Fruit fly (Drosophila melanogaster) whole organism, embryonic: ENCODE results near the gene CG15877.
A peak's percentile ranks its signal among the peaks of the same experiment; 100 is the strongest.

Source experiments
- Awh ChIP-seq: fragments of 200-800 bp; sonication (Bioruptor generic); IDR thresholded peaks from 2 replicates; pipeline ENCODE4, ENCODE4 v1.3.6; 2022; ENCODE audit warnings: missing biosample characterization, missing genetic modification characterization
- BEAF-32 ChIP-seq: fragments of 200-800 bp; sonication (Bioruptor generic); optimal IDR thresholded peaks from 3 replicates; lab custom pipeline; 2017; ENCODE audit warnings: missing biosample characterization, missing genetic modification characterization, mild to moderate bottlenecking, moderate library complexity, missing genetic modification reagents
- Bgb ChIP-seq: fragments of 200-800 bp; sonication (Bioruptor generic); IDR thresholded peaks from 2 replicates; pipeline ENCODE4 v1.3.6; 2022; ENCODE audit warnings: missing biosample characterization, missing genetic modification characterization; ENCODE audit not compliant: partially characterized antibody
- CG10209 ChIP-seq: fragments of 200-800 bp; sonication (Bioruptor generic); optimal IDR thresholded peaks from 3 replicates; lab custom pipeline; 2017; ENCODE audit warnings: missing biosample characterization, mild to moderate bottlenecking, missing genetic modification characterization, missing genetic modification reagents
- CG11085 ChIP-seq: fragments of 200-800 bp; sonication (Bioruptor generic); IDR thresholded peaks from 2 replicates; pipeline ENCODE4 v1.3.6; 2022; ENCODE audit warnings: missing biosample characterization, missing genetic modification characterization
- CG11504 ChIP-seq: fragments of 200-800 bp; sonication (Bioruptor generic); optimal IDR thresholded peaks from 3 replicates; lab custom pipeline; 2019; ENCODE audit warnings: missing biosample characterization, mild to moderate bottlenecking, missing genetic modification characterization, moderate library complexity
- CG12299 ChIP-seq: fragments of 200-800 bp; sonication (Bioruptor generic); optimal IDR thresholded peaks from 2 replicates; lab custom pipeline; 2018; ENCODE audit warnings: missing biosample characterization, mild to moderate bottlenecking, missing genetic modification characterization
- CG12659 ChIP-seq: fragments of 200-800 bp; sonication (Bioruptor generic); optimal IDR thresholded peaks from 3 replicates; lab custom pipeline; 2017; ENCODE audit warnings: mild to moderate bottlenecking, missing biosample characterization, missing genetic modification reagents, missing genetic modification characterization
- CG13894 ChIP-seq: fragments of 200-800 bp; sonication (Bioruptor generic); optimal IDR thresholded peaks from 3 replicates; lab custom pipeline; 2018; ENCODE audit warnings: missing biosample characterization, mild to moderate bottlenecking, missing genetic modification characterization, moderate library complexity
- CG14710 ChIP-seq: fragments of 200-800 bp; sonication (Bioruptor generic); optimal IDR thresholded peaks from 3 replicates; lab custom pipeline; 2019; ENCODE audit warnings: missing biosample characterization, mild to moderate bottlenecking, missing genetic modification characterization, moderate library complexity
- CG15479 ChIP-seq: fragments of 200-800 bp; sonication (Bioruptor generic); optimal IDR thresholded peaks from 3 replicates; lab custom pipeline; 2019; ENCODE audit warnings: missing biosample characterization, mild to moderate bottlenecking, missing genetic modification characterization, moderate library complexity
- CG15696 ChIP-seq: fragments of 200-800 bp; sonication (Bioruptor generic); optimal IDR thresholded peaks from 2 replicates; lab custom pipeline; 2019; ENCODE audit warnings: missing biosample characterization, mild to moderate bottlenecking, missing genetic modification characterization, moderate library complexity
- CG17568 ChIP-seq: fragments of 200-800 bp; sonication (Bioruptor generic); optimal IDR thresholded peaks from 2 replicates; lab custom pipeline; 2018; ENCODE audit warnings: missing biosample characterization, mild to moderate bottlenecking, missing genetic modification characterization, moderate library complexity
- CG18476 ChIP-seq: fragments of 200-800 bp; sonication (Bioruptor generic); optimal IDR thresholded peaks from 2 replicates; lab custom pipeline; 2016; ENCODE audit warnings: missing biosample characterization, mild to moderate bottlenecking, missing genetic modification characterization
- CG2199 ChIP-seq: fragments of 200-800 bp; sonication (Bioruptor generic); IDR thresholded peaks from 3 replicates; pipeline ENCODE4 v1.3.6; 2022; ENCODE audit warnings: missing biosample characterization, missing genetic modification characterization
- CG32532 ChIP-seq: fragments of 200-800 bp; sonication (Bioruptor generic); IDR thresholded peaks from 2 replicates; pipeline ENCODE4 v1.3.6; 2022; ENCODE audit warnings: missing biosample characterization, missing genetic modification characterization
- CG3995 ChIP-seq: fragments of 200-800 bp; sonication (Bioruptor generic); optimal IDR thresholded peaks from 3 replicates; lab custom pipeline; 2016; ENCODE audit warnings: missing biosample characterization, missing genetic modification characterization
- CG42726 ChIP-seq: fragments of 200-800 bp; sonication (Bioruptor generic); IDR thresholded peaks from 2 replicates; pipeline ENCODE4 v1.3.6; 2022; ENCODE audit warnings: missing biosample characterization, missing genetic modification characterization; ENCODE audit not compliant: partially characterized antibody
- CG5180 ChIP-seq: fragments of 200-800 bp; sonication (Bioruptor generic); optimal IDR thresholded peaks from 3 replicates; lab custom pipeline; 2017; ENCODE audit warnings: missing biosample characterization, missing genetic modification characterization, mild to moderate bottlenecking, moderate library complexity, missing genetic modification reagents
- CG6683 ChIP-seq: fragments of 200-800 bp; sonication (Bioruptor generic); optimal IDR thresholded peaks from 2 replicates; lab custom pipeline; 2017; ENCODE audit warnings: missing biosample characterization, mild to moderate bottlenecking, missing genetic modification characterization, missing genetic modification reagents
- CG7963 ChIP-seq: fragments of 200-800 bp; sonication (Bioruptor generic); IDR thresholded peaks from 3 replicates; pipeline ENCODE4 v1.3.6; 2022; ENCODE audit warnings: missing biosample characterization, missing genetic modification characterization; ENCODE audit not compliant: partially characterized antibody
- CG7987 ChIP-seq: fragments of 200-800 bp; sonication (Bioruptor generic); optimal IDR thresholded peaks from 2 replicates; lab custom pipeline; 2018; ENCODE audit warnings: missing biosample characterization, mild to moderate bottlenecking, missing genetic modification characterization, moderate library complexity
- Dek ChIP-seq: fragments of 200-800 bp; sonication (Bioruptor generic); optimal IDR thresholded peaks from 3 replicates; lab custom pipeline; 2019; ENCODE audit warnings: missing biosample characterization, mild to moderate bottlenecking, missing genetic modification characterization, moderate library complexity
- Dip2 ChIP-seq: fragments of 200-800 bp; sonication (Bioruptor generic); IDR thresholded peaks from 2 replicates; pipeline ENCODE4 v1.3.6; 2022; ENCODE audit warnings: missing biosample characterization, missing genetic modification characterization
- Ets65A ChIP-seq: fragments of 200-800 bp; sonication (Bioruptor generic); peaks from one replicate; lab custom pipeline; 2016; ENCODE audit warnings: missing biosample characterization, missing genetic modification characterization
- Fer1 ChIP-seq: fragments of 200-800 bp; sonication (Bioruptor generic); optimal IDR thresholded peaks from 2 replicates; lab custom pipeline; 2017; ENCODE audit warnings: missing biosample characterization, mild to moderate bottlenecking, missing genetic modification characterization
- HmgZ ChIP-seq: fragments of 200-800 bp; sonication (Bioruptor generic); optimal IDR thresholded peaks from 2 replicates; lab custom pipeline; 2018; ENCODE audit warnings: missing biosample characterization, mild to moderate bottlenecking, missing genetic modification characterization
- Hsf ChIP-seq: fragments of 200-800 bp; sonication (Bioruptor generic); optimal IDR thresholded peaks from 3 replicates; lab custom pipeline; 2016; ENCODE audit warnings: missing biosample characterization, missing genetic modification characterization
- Jarid2 ChIP-seq: fragments of 200-800 bp; sonication (Bioruptor generic); optimal IDR thresholded peaks from 3 replicates; lab custom pipeline; 2017; ENCODE audit warnings: mild to moderate bottlenecking, missing biosample characterization, missing genetic modification reagents, missing genetic modification characterization
- Med ChIP-seq: fragments of 200-800 bp; sonication (Bioruptor generic); peaks from one replicate; lab custom pipeline; 2016; ENCODE audit warnings: missing biosample characterization, missing genetic modification characterization, mild to moderate bottlenecking, inconsistent platforms, moderate library complexity
- Rfx ChIP-seq: fragments of 200-800 bp; sonication (Bioruptor generic); IDR thresholded peaks from 2 replicates; pipeline ENCODE4 v1.3.6; 2022; ENCODE audit warnings: missing biosample characterization, missing genetic modification characterization
- Side ChIP-seq: fragments of 200-800 bp; sonication (Bioruptor generic); optimal IDR thresholded peaks from 2 replicates; lab custom pipeline; 2016; ENCODE audit warnings: missing biosample characterization, missing genetic modification characterization
- Six4 ChIP-seq: fragments of 200-800 bp; sonication (Bioruptor generic); optimal IDR thresholded peaks from 2 replicates; lab custom pipeline; 2016; ENCODE audit warnings: missing biosample characterization, missing genetic modification characterization
- abd-A ChIP-seq: fragments of 200-800 bp; sonication (Bioruptor generic); optimal IDR thresholded peaks from 3 replicates; lab custom pipeline; 2019; ENCODE audit warnings: missing biosample characterization, mild to moderate bottlenecking, missing genetic modification characterization, moderate library complexity
- amos ChIP-seq: fragments of 200-800 bp; sonication (Bioruptor generic); IDR thresholded peaks from 2 replicates; pipeline ENCODE4 v1.3.6; 2022; ENCODE audit warnings: missing biosample characterization, missing genetic modification characterization; ENCODE audit not compliant: partially characterized antibody
- gfzf ChIP-seq: fragments of 200-800 bp; sonication (Bioruptor generic); optimal IDR thresholded peaks from 2 replicates; lab custom pipeline; 2016; ENCODE audit warnings: missing biosample characterization, mild to moderate bottlenecking, missing genetic modification characterization, moderate library complexity
- gro ChIP-seq: fragments of 200-800 bp; sonication (Bioruptor generic); optimal IDR thresholded peaks from 2 replicates; lab custom pipeline; 2016; ENCODE audit warnings: missing biosample characterization, missing genetic modification characterization
- knrl ChIP-seq: fragments of 200-800 bp; sonication (Bioruptor generic); IDR thresholded peaks from 3 replicates; pipeline ENCODE4 v1.3.6; 2022; ENCODE audit warnings: missing biosample characterization, missing genetic modification characterization; ENCODE audit not compliant: partially characterized antibody
- phol ChIP-seq: fragments of 200-800 bp; sonication (Bioruptor generic); optimal IDR thresholded peaks from 3 replicates; lab custom pipeline; 2018; ENCODE audit warnings: missing biosample characterization, mild to moderate bottlenecking, missing genetic modification characterization, moderate library complexity
- pita ChIP-seq: fragments of 200-800 bp; sonication (Bioruptor generic); optimal IDR thresholded peaks from 2 replicates; lab custom pipeline; 2017; ENCODE audit warnings: missing biosample characterization, mild to moderate bottlenecking, missing genetic modification characterization
- shn ChIP-seq: fragments of 200-800 bp; sonication (Bioruptor generic); optimal IDR thresholded peaks from 3 replicates; lab custom pipeline; 2016; ENCODE audit warnings: missing biosample characterization, missing genetic modification characterization
- stwl ChIP-seq: fragments of 200-800 bp; sonication (Bioruptor generic); optimal IDR thresholded peaks from 3 replicates; lab custom pipeline; 2018; ENCODE audit warnings: missing biosample characterization, mild to moderate bottlenecking, missing genetic modification characterization, moderate library complexity
- sug ChIP-seq: fragments of 200-800 bp; optimal IDR thresholded peaks from 2 replicates; lab custom pipeline; 2019; ENCODE audit warnings: missing biosample characterization, mild to moderate bottlenecking, missing genetic modification characterization, moderate library complexity
- unc-4 ChIP-seq: fragments of 200-800 bp; sonication (Bioruptor generic); IDR thresholded peaks from 2 replicates; pipeline ENCODE4 v1.3.6; 2022; ENCODE audit warnings: missing biosample characterization, missing genetic modification characterization; ENCODE audit not compliant: partially characterized antibody
- zen ChIP-seq: fragments of 200-800 bp; sonication (Bioruptor generic); optimal IDR thresholded peaks from 3 replicates; lab custom pipeline; 2018; ENCODE audit warnings: missing biosample characterization, mild to moderate bottlenecking, missing genetic modification characterization, moderate library complexity

Gene CG15877

dm6 chr3L:2409289-2409688 is 31.9 kb upstream of the CG15877 start (continued):
- peak; percentile 49; the same call in 1 of the 3 replicates for TF ChIP-seq knrl
- TF ChIP-seq CG32532 (GFP tag; lab: Robert Waterston, UW): peak; percentile 22; the same call in 1 of the 2 replicates
- TF ChIP-seq Jarid2 (GFP tag; lab: Kevin White, UChicago): peak; percentile 13
- TF ChIP-seq Awh (GFP tag; lab: Robert Waterston, UW): no peak
- TF ChIP-seq CG11504: peak; percentile 34
- TF ChIP-seq Rfx (GFP tag; lab: Robert Waterston, UW): 0 out of 2 replicates have a peak, but pooled peaks have one; percentile 18
- peak; percentile 35 for TF ChIP-seq sug
- TF ChIP-seq CG5180 (GFP tag; lab: Kevin White, UChicago): no peak
- TF ChIP-seq CG2199 (GFP tag; lab: Robert Waterston, UW): peak; percentile 96
- TF ChIP-seq CG12299 (tag; lab: Kevin White, UChicago): no peak
- peak; percentile 65 for TF ChIP-seq amos
- 0 out of 2 replicates have a peak, but pooled peaks have one; percentile 27 for TF ChIP-seq CG42726 (GFP tag; lab: Robert Waterston, UW)
- no peak for TF ChIP-seq Hsf
- peak; percentile 84 for TF ChIP-seq stwl (tag; lab: Kevin White, UChicago)
- TF ChIP-seq CG3995 (GFP tag; lab: Kevin White, UChicago): peak; percentile 37
- no peak for TF ChIP-seq unc-4
- TF ChIP-seq phol (tag; lab: Kevin White, UChicago): peak; percentile 20
- TF ChIP-seq gfzf (GFP tag; lab: Kevin White, UChicago): peak; percentile 49
- TF ChIP-seq Fer1: peak; percentile 27
- peak; percentile 23 for TF ChIP-seq CG14710
- TF ChIP-seq CG7987 (GFP tag; lab: Kevin White, UChicago): peak; percentile 10
- peak; percentile 24 for TF ChIP-seq Side (GFP tag; lab: Kevin White, UChicago)
- TF ChIP-seq CG13894 (tag; lab: Kevin White, UChicago): no peak
- TF ChIP-seq CG17568 (GFP tag; lab: Kevin White, UChicago): no peak
- peak; percentile 22 for TF ChIP-seq Dek (tag; lab: Kevin White, UChicago)
- peak; percentile 77 for TF ChIP-seq Bgb (GFP tag; lab: Robert Waterston, UW)
- TF ChIP-seq abd-A (tag; lab: Kevin White, UChicago): peak; percentile 27
- no peak for TF ChIP-seq CG18476 (GFP tag; lab: Kevin White, UChicago)
- TF ChIP-seq pita (GFP tag; lab: Kevin White, UChicago): peak; percentile 62
- TF ChIP-seq Six4: no peak
- TF ChIP-seq Ets65A (GFP tag; lab: Kevin White, UChicago): peak; percentile 87
- peak; percentile 38 for TF ChIP-seq HmgZ (tag; lab: Kevin White, UChicago)
- TF ChIP-seq Dip2 (GFP tag; lab: Robert Waterston, UW): peak; percentile 96
- no peak for TF ChIP-seq CG6683 (GFP tag; lab: Kevin White, UChicago)
- TF ChIP-seq gro (GFP tag; lab: Kevin White, UChicago): peak; percentile 25
- no peak for TF ChIP-seq CG15479 (GFP tag; lab: Kevin White, UChicago)
- TF ChIP-seq shn (GFP tag; lab: Kevin White, UChicago): no peak
- TF ChIP-seq CG12659 (GFP tag; lab: Kevin White, UChicago): peak; percentile 0

- TF ChIP-seq BEAF-32 (no peak), Ets65A (GFP tag; lab: Kevin White, UChicago) (peak; percentile 31), zen (peak; percentile 96), CG11085 (GFP tag; lab: Robert Waterston, UW) (peak; percentile 20; the same call in 1 of the 2 replicates), CG15696 (no peak), CG7963 (GFP tag; lab: Robert Waterston, UW) (peak; percentile 11; the same call in 1 of the 3 replicates), Med (peak; percentile 1), CG10209 (GFP tag; lab: Kevin White, UChicago) (no peak)
These were observed 30.6 kb upstream of the CG15877 start for dm6 chr3L:2407945-2408344.
